Worm (Caenorhabditis elegans) whole organism, early embryonic: ENCODE measurements around the gene zfp-3.

Experiments
- B0310.2 ChIP-seq: sonication (generic microtip); optimal IDR thresholded peaks from 2 replicates; lab custom pipeline; 2016; ENCODE audit warnings: mild to moderate bottlenecking, missing genetic modification characterization, missing compliant biosample characterization
- ceh-36 ChIP-seq: sonication (generic microtip); optimal IDR thresholded peaks from 2 replicates; lab custom pipeline; 2016; ENCODE audit warnings: missing genetic modification characterization, inconsistent platforms, missing compliant biosample characterization
- hnd-1 ChIP-seq: sonication (generic microtip); optimal IDR thresholded peaks from 2 replicates; lab custom pipeline; 2016; ENCODE audit warnings: missing genetic modification characterization, missing compliant biosample characterization
- sea-1 ChIP-seq: fragments of 200-800 bp; sonication (Bioruptor generic); conservative IDR thresholded peaks from 2 replicates; pipeline ENCODE4 v1.3.6; 2022; ENCODE audit warnings: missing genetic modification characterization, missing compliant biosample characterization
- tbx-37 ChIP-seq: fragments of 200-800 bp; sonication (Bioruptor generic); conservative IDR thresholded peaks from 2 replicates; pipeline ENCODE4 v1.3.6; 2022; ENCODE audit warnings: missing genetic modification reagents, missing genetic modification characterization, missing compliant biosample characterization

- TF ChIP-seq sea-1 (GFP tag; lab: Robert Waterston, UW) (no peak), B0310.2 (tag; lab: Kevin White, UChicago) (no peak), tbx-37 (GFP tag; lab: Robert Waterston, UW) (no peak), ceh-36 (tag; lab: Kevin White, UChicago) (no peak), hnd-1 (tag; lab: Kevin White, UChicago) (no peak)
Observed at ce11 chrX:1412844-1413243, 33.6 kb downstream of the zfp-3 start, which contains the start of gene srh-19.
